Worm (Caenorhabditis elegans) whole organism, L4/young adult: Measurements from ENCODE around the gene W04B5.5.

Source experiments
- W03F9.2 ChIP-seq: fragments of 150-350 bp; optimal IDR thresholded peaks from 2 replicates; lab custom pipeline; 2014; ENCODE audit warnings: missing biosample characterization, missing genetic modification characterization
- dao-5 ChIP-seq: sonication (generic microtip); optimal IDR thresholded peaks from 2 replicates; lab custom pipeline; 2016; ENCODE audit warnings: missing genotype, missing genetic modification characterization, moderate library complexity, missing compliant biosample characterization
- him-1 ChIP-seq: sonication (generic microtip); optimal IDR thresholded peaks from 2 replicates; lab custom pipeline; 2016; ENCODE audit warnings: missing genotype, missing genetic modification reagents, missing genetic modification characterization, missing compliant biosample characterization

DNA sequence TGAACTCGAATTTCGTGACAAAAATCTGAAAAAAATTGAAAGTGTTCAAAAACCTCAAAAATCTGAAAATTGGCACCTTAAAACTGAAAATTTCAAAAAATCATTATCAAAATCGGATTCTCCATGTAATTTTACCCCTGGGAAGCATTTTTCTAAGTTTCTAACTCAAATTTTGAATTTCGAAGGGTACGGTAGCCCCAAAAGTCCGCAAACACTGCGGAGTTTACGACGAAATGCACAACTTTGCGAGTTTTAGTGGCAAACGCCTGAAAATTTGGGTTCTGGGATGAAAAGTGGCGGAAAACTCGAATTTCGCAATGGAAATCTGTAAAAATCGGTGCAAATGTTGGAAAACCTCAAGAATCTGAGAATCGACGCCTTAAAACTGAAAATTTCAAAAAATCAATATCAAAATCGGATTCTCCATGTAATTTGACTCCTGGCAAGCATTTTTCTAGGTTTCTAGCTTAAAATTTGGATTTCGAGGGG is 24.3 kb downstream of the W04B5.5 start:
- TF ChIP-seq him-1 = no peak
- TF ChIP-seq dao-5 (tag; lab: Kevin White, UChicago) = no peak
- TF ChIP-seq W03F9.2 (tag; lab: Kevin White, UChicago) = no peak
